Worm (Caenorhabditis elegans): ENCODE measurements around the gene M6.11.

The M6.11 gene

DNA sequence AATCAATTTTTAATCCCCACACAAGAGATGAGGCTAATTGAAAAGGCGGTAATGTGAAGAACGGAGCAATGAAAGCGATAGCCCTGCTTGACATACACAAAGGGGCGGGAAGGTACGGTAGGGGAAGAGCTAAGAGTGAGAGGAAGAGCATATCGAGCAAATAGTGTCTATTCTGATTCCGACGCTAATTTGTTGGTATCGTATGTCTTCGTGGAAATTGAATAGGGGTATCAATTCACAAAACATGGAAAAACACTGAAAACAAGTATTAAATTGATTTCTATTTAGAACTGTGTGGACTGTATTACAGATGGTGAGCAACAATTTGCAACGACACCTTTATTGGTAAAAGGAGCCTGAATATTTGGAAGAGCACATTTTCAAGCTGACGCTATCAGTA lies 4.4 kb downstream of the M6.11 start, which contains the start of gene pha-2:
TSS of gene pha-2 (minus strand) at position 101 of the 400 bp plus-strand sequence.
- TF ChIP-seq nhr-25 (tag; optimal IDR thresholded peaks at IDR 0.05; ENCODE audit: borderline replicate concordance, insufficient read depth) (no peak), lin-39 (tag; optimal IDR thresholded peaks at IDR 0.05) (no peak), nhr-76 (tag; optimal IDR thresholded peaks at IDR 0.05) (no peak), ceh-32 (tag; optimal IDR thresholded peaks at IDR 0.05; ENCODE audit: poor library complexity) (no peak), zag-1 (tag; optimal IDR thresholded peaks at IDR 0.05) (no peak), snpc-4 (tag; optimal IDR thresholded peaks at IDR 0.05) (no peak), pha-4 (GFP tag; IDR thresholded peaks at IDR 0.05) (no peak), pha-4 (tag; optimal IDR thresholded peaks at IDR 0.05) (no peak), attf-4 (tag; optimal IDR thresholded peaks at IDR 0.05) (no peak), daf-8 (GFP tag; IDR thresholded peaks at IDR 0.05) (no peak), zfp-3 (GFP tag; conservative IDR thresholded peaks at IDR 0.05) (no peak), duxl-1 (tag; optimal IDR thresholded peaks at IDR 0.05; ENCODE audit: poor library complexity) (no peak), F10B5.3 (tag; optimal IDR thresholded peaks at IDR 0.05) (no peak), aha-1 (tag) (no peak), tra-1 (GFP tag; IDR thresholded peaks at IDR 0.05) (no peak), mxl-3 (GFP tag; optimal IDR thresholded peaks at IDR 0.05) (no peak), nhr-28 (tag; optimal IDR thresholded peaks at IDR 0.05) (no peak)

DNA sequence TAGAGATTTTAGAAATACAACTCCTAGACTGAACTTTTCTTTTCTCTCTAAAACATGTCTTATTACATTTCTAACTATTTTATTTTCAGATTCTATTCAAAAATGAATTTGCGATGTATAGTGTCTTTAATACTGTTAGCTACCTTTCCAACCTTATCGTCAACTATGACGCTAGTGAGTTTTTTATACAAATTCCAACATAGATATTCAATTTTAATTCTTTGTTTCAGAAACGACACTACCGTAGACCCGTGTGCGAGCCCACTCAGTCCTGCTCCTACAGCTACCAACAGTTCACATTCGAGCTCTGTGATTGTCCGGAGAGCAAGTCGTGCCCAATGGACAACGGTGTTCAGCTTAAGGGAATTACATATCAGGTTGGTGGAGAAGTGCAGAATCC lies 12.2 kb downstream of the M6.11 start, which contains the start of gene M6.4:
TSS of gene M6.4 (plus strand) at position 55 of the 400 bp plus-strand sequence.
- TF ChIP-seq zip-2 (tag; optimal IDR thresholded peaks at IDR 0.05) (no peak), nhr-102 (tag; optimal IDR thresholded peaks at IDR 0.05) (no peak), unc-62 (GFP tag; optimal IDR thresholded peaks at IDR 0.05 in 1 of 2) (peak in 1 of 2 experiments; percentile 50), unc-62 (tag; optimal IDR thresholded peaks at IDR 0.05) (no peak), set-16 (GFP tag; IDR thresholded peaks at IDR 0.05) (no peak), spr-1 (tag; optimal IDR thresholded peaks at IDR 0.05) (no peak)

DNA sequence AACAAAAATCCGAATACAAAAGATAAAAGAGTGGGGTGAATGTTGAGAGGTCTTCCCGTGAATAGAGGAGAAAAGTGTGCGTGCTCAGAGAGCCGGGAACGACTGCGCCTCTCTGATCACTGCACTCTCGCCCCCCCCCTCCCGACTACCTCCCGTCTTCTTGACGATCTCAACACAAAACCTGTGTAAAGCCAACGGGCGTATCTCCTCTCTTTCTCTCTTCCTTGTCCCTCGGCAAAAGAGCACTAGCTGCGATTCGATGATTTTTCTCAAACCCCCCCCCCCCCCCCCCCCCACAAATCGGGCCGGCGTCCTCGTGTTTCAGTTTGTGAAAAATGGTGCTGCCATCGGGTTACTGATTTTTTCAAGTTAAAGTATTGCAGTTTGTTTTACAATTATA lies 19.7 kb downstream of the M6.11 start:
- no peak for TF ChIP-seq ztf-11 (tag; optimal IDR thresholded peaks at IDR 0.05)
- TF ChIP-seq zag-1 (tag; optimal IDR thresholded peaks at IDR 0.05) = no peak
- no peak for TF ChIP-seq egl-43 (GFP tag; IDR thresholded peaks at IDR 0.05)
- TF ChIP-seq F26F4.8 (GFP tag; conservative IDR thresholded peaks at IDR 0.05) = no peak
- no peak for TF ChIP-seq php-3 (GFP tag; IDR thresholded peaks at IDR 0.05)
- TF ChIP-seq unc-130 (GFP tag; optimal IDR thresholded peaks at IDR 0.05) = no peak
- no peak for TF ChIP-seq fkh-10 (GFP tag; optimal IDR thresholded peaks at IDR 0.05)
- no peak for TF ChIP-seq zip-2 (tag; optimal IDR thresholded peaks at IDR 0.05)
- no peak for TF ChIP-seq rbr-2 (tag; optimal IDR thresholded peaks at IDR 0.05)
- TF ChIP-seq hmg-1.1 (GFP tag; IDR thresholded peaks at IDR 0.05) = no peak
- TF ChIP-seq hlh-30 (tag; optimal IDR thresholded peaks at IDR 0.05; ENCODE audit: insufficient read depth) = no peak
- no peak for TF ChIP-seq dmd-6 (GFP tag; IDR thresholded peaks at IDR 0.05)

DNA sequence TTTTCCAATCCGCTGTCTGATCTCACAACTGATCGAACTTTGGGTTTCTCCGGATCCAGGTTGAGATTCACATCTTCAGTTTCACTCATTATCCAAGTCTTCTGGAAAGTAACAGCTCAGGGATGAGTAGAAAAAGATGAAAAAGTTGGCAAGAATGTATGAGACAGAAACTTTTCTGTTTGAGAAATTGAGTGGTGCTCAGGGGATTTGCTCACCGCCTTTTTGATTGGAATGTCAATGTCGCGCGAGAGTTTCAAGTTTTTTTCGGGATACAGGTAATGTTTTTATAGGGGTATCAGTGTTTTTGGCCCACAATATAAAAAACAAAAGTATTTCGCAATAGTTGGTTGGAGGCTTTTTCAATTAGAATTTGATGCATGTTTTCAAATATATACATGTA lies 20.1 kb downstream of the M6.11 start, which contains the start of gene unc-96:
TSS of gene unc-96 (minus strand) at position 101 of the 400 bp plus-strand sequence.
- TF ChIP-seq lin-39 (tag; optimal IDR thresholded peaks at IDR 0.05) (no peak), cey-2 (tag; optimal IDR thresholded peaks at IDR 0.05; ENCODE audit: borderline replicate concordance, insufficient read depth) (no peak), nhr-237 (tag; optimal IDR thresholded peaks at IDR 0.05) (no peak), attf-4 (tag; optimal IDR thresholded peaks at IDR 0.05) (no peak), lsy-2 (tag; optimal IDR thresholded peaks at IDR 0.05) (no peak), dpl-1 (GFP tag; optimal IDR thresholded peaks at IDR 0.05) (no peak), unc-130 (GFP tag; optimal IDR thresholded peaks at IDR 0.05) (no peak), zag-1 (tag; optimal IDR thresholded peaks at IDR 0.05) (no peak), daf-8 (GFP tag; IDR thresholded peaks at IDR 0.05) (no peak), unc-62 (GFP tag; optimal IDR thresholded peaks at IDR 0.05 in 1 of 2) (no peak), unc-62 (tag; optimal IDR thresholded peaks at IDR 0.05) (no peak), T26A8.4 (GFP tag; IDR thresholded peaks at IDR 0.05) (no peak), ztf-11 (tag; optimal IDR thresholded peaks at IDR 0.05) (no peak), Y75B8A.6 (GFP tag; IDR thresholded peaks at IDR 0.05) (no peak), zip-2 (tag; optimal IDR thresholded peaks at IDR 0.05) (no peak), daf-16 (GFP tag; optimal IDR thresholded peaks at IDR 0.05) (no peak), daf-16 (tag; optimal IDR thresholded peaks at IDR 0.05) (no peak), ama-1 (optimal IDR thresholded peaks at IDR 0.05) (no peak), fos-1 (tag; optimal IDR thresholded peaks at IDR 0.05) (no peak)
